Worm (Caenorhabditis elegans): ENCODE results near the gene srw-72.
"Not testable (repeated sequence)": the region's sequence is repeated elsewhere in the genome, so short reads cannot be mapped to it uniquely, and the experiment has no call there.

The srw-72 gene

DNA sequence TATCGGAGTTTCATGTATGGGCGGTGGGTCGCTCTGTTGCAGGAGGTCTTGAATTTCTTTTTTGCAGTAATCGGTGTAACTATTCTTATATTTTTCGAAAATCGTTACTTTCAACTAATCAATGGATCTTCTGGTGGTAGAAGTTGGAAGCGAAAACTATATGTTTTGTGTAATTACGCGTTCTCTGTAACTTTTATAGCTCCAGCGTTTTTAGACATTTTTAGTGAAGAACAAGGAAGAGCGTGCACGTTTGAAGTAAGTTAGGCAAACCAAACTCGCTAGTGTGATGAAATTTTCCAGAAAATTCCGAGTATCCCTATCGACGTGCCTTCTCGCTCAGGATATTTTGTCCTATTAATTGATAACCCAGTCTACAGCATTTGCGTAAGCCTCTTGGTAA, 27.4 kb upstream of the srw-72 start, which contains the start of gene srh-154:
TSS of gene srh-154 (plus strand) at position 301 of the 400 bp plus-strand sequence.
- no peak for TF ChIP-seq snpc-4 (tag; optimal IDR thresholded peaks at IDR 0.05)
- no peak for TF ChIP-seq bed-3 (GFP tag; optimal IDR thresholded peaks at IDR 0.05)
- TF ChIP-seq unc-120 (tag; optimal IDR thresholded peaks at IDR 0.05; ENCODE audit: poor library complexity, severe bottlenecking), result no peak
- no peak for TF ChIP-seq cnd-1 (tag; optimal IDR thresholded peaks at IDR 0.05)
- TF ChIP-seq flh-1 (GFP tag; optimal IDR thresholded peaks at IDR 0.05), result no peak
- no peak for TF ChIP-seq ceh-43 (GFP tag; optimal IDR thresholded peaks at IDR 0.05)
- TF ChIP-seq drap-1 (GFP tag; optimal IDR thresholded peaks at IDR 0.05), result no peak
- no peak for TF ChIP-seq M03D4.4 (tag; optimal IDR thresholded peaks at IDR 0.05)
- TF ChIP-seq mab-5 (tag; optimal IDR thresholded peaks at IDR 0.05), result no peak
- TF ChIP-seq zip-8 (tag; optimal IDR thresholded peaks at IDR 0.05), result no peak
- no peak for TF ChIP-seq lsy-2 (tag; optimal IDR thresholded peaks at IDR 0.05)
- no peak for TF ChIP-seq ces-1 (GFP tag; optimal IDR thresholded peaks at IDR 0.05)
- no peak for TF ChIP-seq lin-32 (GFP tag; optimal IDR thresholded peaks at IDR 0.05)
- no peak for TF ChIP-seq nhr-28 (tag; optimal IDR thresholded peaks at IDR 0.05)
- no peak for TF ChIP-seq pha-4 (tag; optimal IDR thresholded peaks at IDR 0.05)
- no peak for TF ChIP-seq ceh-83 (GFP tag; optimal IDR thresholded peaks at IDR 0.05)
- TF ChIP-seq blmp-1 (tag; optimal IDR thresholded peaks at IDR 0.05), result no peak
- TF ChIP-seq ceh-39 (tag; optimal IDR thresholded peaks at IDR 0.05), result no peak
- TF ChIP-seq unc-62 (GFP tag; optimal IDR thresholded peaks at IDR 0.05), result no peak

DNA sequence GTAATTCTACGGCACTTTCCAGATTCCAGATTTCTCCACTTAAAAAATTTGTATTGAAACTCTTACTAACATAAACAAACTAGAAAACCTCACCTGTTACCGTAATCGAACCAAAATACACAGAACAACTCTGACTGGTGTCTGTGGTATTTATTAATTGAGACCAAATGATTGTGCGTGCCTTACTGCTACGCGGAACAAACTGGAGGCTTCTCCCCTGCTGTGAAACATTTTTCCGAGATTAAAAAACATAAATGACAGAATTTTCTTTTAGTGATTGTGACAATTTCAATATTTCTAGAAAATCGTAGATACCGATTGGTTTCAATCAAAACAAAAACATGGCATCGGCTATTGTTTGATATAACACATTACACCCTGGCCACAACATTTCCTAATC, 17.0 kb upstream of the srw-72 start:
- TF ChIP-seq hlh-1 (tag; optimal IDR thresholded peaks at IDR 0.05), result no peak
- TF ChIP-seq elt-1 (tag; optimal IDR thresholded peaks at IDR 0.05; ENCODE audit: borderline replicate concordance, insufficient read depth), result no peak
- TF ChIP-seq ceh-39 (tag; optimal IDR thresholded peaks at IDR 0.05), result no peak
- TF ChIP-seq nhr-237 (tag; optimal IDR thresholded peaks at IDR 0.05), result no peak
- no peak for TF ChIP-seq cnd-1 (tag; optimal IDR thresholded peaks at IDR 0.05)
- TF ChIP-seq pha-4 (tag; optimal IDR thresholded peaks at IDR 0.05), result no peak
- TF ChIP-seq flh-1 (GFP tag; optimal IDR thresholded peaks at IDR 0.05), result no peak
- no peak for TF ChIP-seq sptf-1 (tag; optimal IDR thresholded peaks at IDR 0.05)
- TF ChIP-seq unc-39 (tag; optimal IDR thresholded peaks at IDR 0.05), result no peak
- TF ChIP-seq snpc-4 (tag; optimal IDR thresholded peaks at IDR 0.05), result no peak
- TF ChIP-seq ceh-43 (GFP tag; optimal IDR thresholded peaks at IDR 0.05), result no peak
- TF ChIP-seq drap-1 (GFP tag; optimal IDR thresholded peaks at IDR 0.05), result no peak
- no peak for TF ChIP-seq tbx-8 (GFP tag; optimal IDR thresholded peaks at IDR 0.05)
- no peak for TF ChIP-seq M03D4.4 (tag; optimal IDR thresholded peaks at IDR 0.05)
- no peak for TF ChIP-seq ztf-11 (tag; optimal IDR thresholded peaks at IDR 0.05)
- no peak for TF ChIP-seq sem-2 (GFP tag; optimal IDR thresholded peaks at IDR 0.05)
- no peak for TF ChIP-seq nhr-76 (tag; optimal IDR thresholded peaks at IDR 0.05)
- TF ChIP-seq ces-1 (GFP tag; optimal IDR thresholded peaks at IDR 0.05), result no peak

ce11 chrV:17456197-17456596, 10.7 kb upstream of the srw-72 start, which contains the start of gene srh-203:
Gene srh-203 (minus strand): TSS chrV:17456297.
- not testable (repeated sequence) for TF ChIP-seq sem-2 (GFP tag; optimal IDR thresholded peaks at IDR 0.05); flh-1 (GFP tag; optimal IDR thresholded peaks at IDR 0.05); pha-4 (tag; optimal IDR thresholded peaks at IDR 0.05)

- TF ChIP-seq elt-3 (tag; optimal IDR thresholded peaks at IDR 0.05) (no peak), snpc-4 (tag; optimal IDR thresholded peaks at IDR 0.05) (no peak), ceh-43 (GFP tag; optimal IDR thresholded peaks at IDR 0.05) (no peak), M03D4.4 (tag; optimal IDR thresholded peaks at IDR 0.05) (no peak), flh-1 (GFP tag; optimal IDR thresholded peaks at IDR 0.05) (no peak), nhr-28 (tag; optimal IDR thresholded peaks at IDR 0.05) (no peak), elt-1 (tag; optimal IDR thresholded peaks at IDR 0.05; ENCODE audit: borderline replicate concordance, insufficient read depth) (no peak), pha-4 (tag; optimal IDR thresholded peaks at IDR 0.05) (no peak), nhr-237 (tag; optimal IDR thresholded peaks at IDR 0.05) (no peak), mls-2 (tag; optimal IDR thresholded peaks at IDR 0.05) (no peak)
Measured at ce11 chrV:17458069-17458468, 8.8 kb upstream of the srw-72 start, which contains the start of gene str-200. Gene str-200 (minus strand): TSS chrV:17458169.

DNA sequence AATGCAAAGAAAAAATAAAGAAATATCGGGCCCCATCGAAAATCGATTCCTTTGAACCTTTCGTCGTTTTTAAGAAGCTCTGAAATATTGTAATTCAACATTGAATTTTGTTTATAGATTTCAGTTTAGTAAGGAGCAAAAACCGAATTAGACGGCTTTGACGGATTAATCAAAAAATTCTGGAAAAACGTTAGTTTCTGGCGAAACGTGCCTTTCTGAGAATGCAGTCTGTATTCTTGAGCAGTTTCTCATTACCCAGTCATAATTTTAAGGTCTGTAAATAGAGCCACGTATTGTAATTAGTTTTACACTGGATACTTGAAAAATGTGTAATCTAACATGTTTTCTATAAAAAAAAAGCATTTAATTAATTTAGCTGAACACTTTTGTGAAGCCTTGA, 6.8 kb upstream of the srw-72 start, which contains the start of gene srz-48:
TSS of gene srz-48 (minus strand) at position 101 of the 400 bp plus-strand sequence.
- TF ChIP-seq drap-1 (GFP tag; optimal IDR thresholded peaks at IDR 0.05), result no peak
- no peak for TF ChIP-seq nhr-237 (tag; optimal IDR thresholded peaks at IDR 0.05)
- no peak for TF ChIP-seq tbx-8 (GFP tag; optimal IDR thresholded peaks at IDR 0.05)
- no peak for TF ChIP-seq nhr-28 (tag; optimal IDR thresholded peaks at IDR 0.05)
- TF ChIP-seq mep-1 (tag; optimal IDR thresholded peaks at IDR 0.05), result no peak
- TF ChIP-seq elt-3 (tag; optimal IDR thresholded peaks at IDR 0.05), result no peak
- no peak for TF ChIP-seq mab-5 (tag; optimal IDR thresholded peaks at IDR 0.05)
- TF ChIP-seq ceh-39 (tag; optimal IDR thresholded peaks at IDR 0.05), result no peak
- no peak for TF ChIP-seq pha-4 (tag; optimal IDR thresholded peaks at IDR 0.05)
- TF ChIP-seq M03D4.4 (tag; optimal IDR thresholded peaks at IDR 0.05), result no peak
- no peak for TF ChIP-seq ces-1 (GFP tag; optimal IDR thresholded peaks at IDR 0.05)
- TF ChIP-seq unc-39 (tag; optimal IDR thresholded peaks at IDR 0.05), result no peak
- no peak for TF ChIP-seq ceh-83 (GFP tag; optimal IDR thresholded peaks at IDR 0.05)
- TF ChIP-seq blmp-1 (tag; optimal IDR thresholded peaks at IDR 0.05), result no peak
- no peak for TF ChIP-seq cnd-1 (tag; optimal IDR thresholded peaks at IDR 0.05)
- TF ChIP-seq ceh-43 (GFP tag; optimal IDR thresholded peaks at IDR 0.05), result no peak
- no peak for TF ChIP-seq nhr-2 (tag; optimal IDR thresholded peaks at IDR 0.05)
- no peak for TF ChIP-seq sem-2 (GFP tag; optimal IDR thresholded peaks at IDR 0.05)
